Worm (Caenorhabditis elegans) whole organism, L4 larva: Measurements from ENCODE around the gene F48E8.3.

ENCODE experiments used
- ama-1 ChIP-seq: fragments of 150-350 bp; optimal IDR thresholded peaks from 2 replicates; lab custom pipeline; 2014; ENCODE audit warnings: inconsistent platforms, mixed read lengths
- ceh-28 ChIP-seq: fragments of 150-350 bp; optimal IDR thresholded peaks from 2 replicates; lab custom pipeline; 2014; ENCODE audit warnings: missing biosample characterization, missing genetic modification reagents, missing genetic modification characterization
- egl-27 ChIP-seq: sonication (generic microtip); optimal IDR thresholded peaks from 3 replicates; lab custom pipeline; 2017; ENCODE audit warnings: missing biosample characterization, missing genetic modification reagents, missing genetic modification characterization
- nhr-237 ChIP-seq: sonication (generic microtip); optimal IDR thresholded peaks from 2 replicates; lab custom pipeline; 2017; ENCODE audit warnings: missing biosample characterization, missing genetic modification characterization
- pha-4 ChIP-seq, 2 experiments: fragments of 150-350 bp in 1 of 2; fragments of 200-800 bp in 1 of 2; sonication (Bioruptor generic) in 1 of 2; IDR thresholded peaks in 1 of 2; optimal IDR thresholded peaks in 1 of 2; 2 replicates each; pipeline versions ENCODE4 v1.3.6 to Lab custom; 2014 to 2022; ENCODE audit warnings: missing genetic modification characterization in 2 of 2, missing genetic modification reagents in 2 of 2, missing biosample characterization in 1 of 2, missing compliant biosample characterization in 1 of 2
- rbr-2 ChIP-seq: sonication (generic microtip); optimal IDR thresholded peaks from 2 replicates; lab custom pipeline; 2016; ENCODE audit warnings: missing genotype, missing genetic modification characterization, missing compliant biosample characterization
- snpc-4 ChIP-seq: fragments of 150-350 bp; optimal IDR thresholded peaks from 2 replicates; lab custom pipeline; 2014; ENCODE audit warnings: missing biosample characterization, missing genetic modification characterization
- unc-62 ChIP-seq, 3 experiments: fragments of 150-350 bp in 1 of 3; sonication (generic microtip); optimal IDR thresholded peaks in 2 of 3; peaks in 1 of 3; 1 replicate in 1 of 3; 2 replicates in 2 of 3; lab custom pipeline; 2014 to 2017; ENCODE audit warnings: missing biosample characterization in 3 of 3, missing genetic modification characterization in 3 of 3, missing genetic modification reagents in 3 of 3, missing genotype in 1 of 3
- zip-11 ChIP-seq: fragments of 200-800 bp; sonication (Bioruptor generic); IDR thresholded peaks from 2 replicates; pipeline ENCODE4 v1.3.6; 2022; ENCODE audit warnings: missing genetic modification characterization, missing compliant biosample characterization

DNA sequence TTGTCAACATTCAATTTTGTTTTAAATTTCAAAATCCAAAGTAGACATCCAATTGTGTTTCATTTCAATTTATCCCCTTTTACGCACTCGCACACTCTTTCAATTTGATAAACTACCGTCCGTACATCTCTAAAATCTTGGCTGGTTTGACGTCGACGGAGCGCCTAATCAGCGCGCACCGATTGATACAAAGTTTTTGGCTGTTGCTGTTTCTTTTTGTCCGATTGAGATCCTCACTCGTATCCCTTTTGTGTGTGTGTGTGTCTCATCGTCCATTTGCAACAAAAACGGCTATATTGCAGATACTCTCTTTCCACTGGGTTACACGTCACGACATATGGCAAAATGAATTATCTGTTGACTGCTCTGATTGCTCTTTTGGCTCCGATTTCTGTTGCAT, 13.0 kb downstream of the F48E8.3 start, which contains the start of gene lon-1:
- no peak for TF ChIP-seq unc-62 (GFP tag; optimal IDR thresholded peaks at IDR 0.05 in 1 of 2; lab: Kevin White, UChicago)
- TF ChIP-seq unc-62 (tag; optimal IDR thresholded peaks at IDR 0.05; lab: Kevin White, UChicago): no peak
- no peak for TF ChIP-seq ama-1
- TF ChIP-seq rbr-2 (tag; lab: Kevin White, UChicago): no peak
- no peak for TF ChIP-seq pha-4 (GFP tag; IDR thresholded peaks at IDR 0.05; lab: Robert Waterston, UW)
- no peak for TF ChIP-seq pha-4 (tag; optimal IDR thresholded peaks at IDR 0.05; lab: Kevin White, UChicago)
- no peak for TF ChIP-seq zip-11 (GFP tag; lab: Robert Waterston, UW)
- no peak for TF ChIP-seq ceh-28 (tag; lab: Kevin White, UChicago)
- no peak for TF ChIP-seq nhr-237
- no peak for TF ChIP-seq egl-27 (tag; lab: Kevin White, UChicago)
- TF ChIP-seq snpc-4 (tag; lab: Kevin White, UChicago): no peak
